Worm (Caenorhabditis elegans) whole organism, mixed stage, embryonic: Measurements from ENCODE around the gene C15C7.4.

Experiments used
- ces-1 ChIP-seq: fragments of 150-350 bp; optimal IDR thresholded peaks from 2 replicates; lab custom pipeline; 2014; ENCODE audit warnings: missing biosample characterization, missing genetic modification reagents, missing genetic modification characterization
- elt-1 ChIP-seq: sonication (generic microtip); optimal IDR thresholded peaks from 2 replicates; lab custom pipeline; 2017; ENCODE audit warnings: missing genetic modification characterization, mild to moderate bottlenecking, missing compliant biosample characterization, antibody characterized with exemption, moderate library complexity, borderline replicate concordance; ENCODE audit not compliant: insufficient read depth
- lsy-2 ChIP-seq: fragments of 150-350 bp; optimal IDR thresholded peaks from 2 replicates; lab custom pipeline; 2014; ENCODE audit warnings: missing biosample characterization, missing genetic modification characterization
- mab-5 ChIP-seq: fragments of 150-350 bp; optimal IDR thresholded peaks from 2 replicates; lab custom pipeline; 2014; ENCODE audit warnings: missing biosample characterization, missing genetic modification characterization
- nhr-237 ChIP-seq: fragments of 150-350 bp; optimal IDR thresholded peaks from 2 replicates; lab custom pipeline; 2014; ENCODE audit warnings: missing biosample characterization, missing genetic modification characterization
- snpc-4 ChIP-seq: fragments of 150-350 bp; optimal IDR thresholded peaks from 2 replicates; lab custom pipeline; 2014; ENCODE audit warnings: missing biosample characterization, missing genetic modification characterization
- tbx-8 ChIP-seq: fragments of 200-800 bp; sonication (Bioruptor generic); optimal IDR thresholded peaks from 2 replicates; lab custom pipeline; 2018; ENCODE audit warnings: mild to moderate bottlenecking, missing genetic modification characterization, moderate library complexity, missing compliant biosample characterization
- unc-39 ChIP-seq: fragments of 150-350 bp; optimal IDR thresholded peaks from 2 replicates; lab custom pipeline; 2014; ENCODE audit warnings: missing biosample characterization, missing genetic modification characterization
- unc-62 ChIP-seq: fragments of 150-350 bp; optimal IDR thresholded peaks from 2 replicates; lab custom pipeline; 2014; ENCODE audit warnings: missing biosample characterization, missing genetic modification reagents, missing genetic modification characterization
- ztf-11 ChIP-seq: fragments of 150-350 bp; optimal IDR thresholded peaks from 2 replicates; lab custom pipeline; 2014; ENCODE audit warnings: missing biosample characterization, missing genetic modification characterization

DNA sequence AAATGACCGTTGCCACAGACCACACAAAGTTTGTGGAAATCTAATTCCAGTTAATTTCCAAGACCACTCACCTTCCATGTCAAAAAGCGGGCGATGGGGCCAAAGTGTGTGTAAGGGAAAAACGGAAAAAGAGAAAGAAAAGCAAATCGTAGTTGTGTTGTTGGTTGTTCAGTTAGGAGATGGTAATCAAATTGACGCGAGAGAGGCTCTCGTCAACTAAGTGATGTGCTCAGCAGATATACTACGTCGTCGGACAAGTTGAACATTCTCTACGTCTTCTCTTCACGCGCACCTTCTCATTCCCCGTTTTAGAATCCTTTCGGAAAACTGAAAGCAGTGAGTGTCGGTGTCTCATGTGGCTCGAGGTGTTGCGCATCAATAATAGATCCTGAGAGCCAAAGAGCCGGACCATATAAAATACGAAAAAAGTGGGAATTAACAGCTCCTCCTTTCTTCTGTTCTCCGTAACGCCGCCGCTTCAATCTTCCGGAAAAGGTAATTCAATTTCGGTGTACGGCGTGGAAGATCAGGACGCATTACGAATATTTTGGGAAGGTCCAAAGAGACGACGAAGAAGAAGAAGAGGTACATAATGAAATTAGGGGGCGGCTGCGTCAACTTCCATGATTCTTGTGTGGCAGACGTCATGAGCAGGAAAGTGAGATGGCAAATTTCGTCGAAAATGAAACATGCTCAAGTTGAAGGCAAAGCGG, 46.1 kb downstream of the C15C7.4 start:
- TF ChIP-seq unc-39 (tag; lab: Kevin White, UChicago) (no peak), lsy-2 (tag; lab: Kevin White, UChicago) (no peak), mab-5 (no peak), ztf-11 (no peak), nhr-237 (no peak), unc-62 (GFP tag; lab: Kevin White, UChicago) (no peak), snpc-4 (no peak), tbx-8 (no peak), elt-1 (no peak), ces-1 (GFP tag; lab: Kevin White, UChicago) (peak; percentile 91)
